Fruit fly (Drosophila melanogaster) whole organism, larva: Measurements from ENCODE around the gene CG2993.

ENCODE experiments used
- noc ChIP-seq: fragments of 200-800 bp; sonication (Bioruptor generic); optimal IDR thresholded peaks from 3 replicates; lab custom pipeline; 2019; ENCODE audit warnings: missing biosample characterization, mild to moderate bottlenecking, missing genetic modification characterization, moderate library complexity

CG2993 gene

DNA sequence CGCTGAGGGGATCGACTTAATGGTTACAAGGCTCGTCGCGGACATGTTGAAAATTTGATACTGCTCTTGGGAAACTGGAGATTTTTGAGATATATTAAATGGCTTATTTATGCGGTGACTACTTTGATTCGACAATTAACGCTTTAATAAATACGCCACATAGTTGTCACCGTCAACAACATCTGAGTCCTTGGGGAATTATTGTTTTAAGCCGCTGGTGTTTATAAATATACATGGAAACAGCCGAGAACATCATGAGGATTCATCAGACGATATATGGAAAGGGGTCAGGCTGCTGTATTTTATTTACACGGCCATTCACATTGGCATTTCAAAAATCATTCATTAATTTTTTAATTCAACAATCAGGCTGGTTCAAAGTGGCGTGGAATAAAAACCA, 38.2 kb downstream of the CG2993 start, which contains the start of gene CG11286:
Gene CG11286 (minus strand): TSS at position 101 of the 400 bp plus-strand sequence.
- no peak for TF ChIP-seq noc (tag; lab: Kevin White, UChicago)

DNA sequence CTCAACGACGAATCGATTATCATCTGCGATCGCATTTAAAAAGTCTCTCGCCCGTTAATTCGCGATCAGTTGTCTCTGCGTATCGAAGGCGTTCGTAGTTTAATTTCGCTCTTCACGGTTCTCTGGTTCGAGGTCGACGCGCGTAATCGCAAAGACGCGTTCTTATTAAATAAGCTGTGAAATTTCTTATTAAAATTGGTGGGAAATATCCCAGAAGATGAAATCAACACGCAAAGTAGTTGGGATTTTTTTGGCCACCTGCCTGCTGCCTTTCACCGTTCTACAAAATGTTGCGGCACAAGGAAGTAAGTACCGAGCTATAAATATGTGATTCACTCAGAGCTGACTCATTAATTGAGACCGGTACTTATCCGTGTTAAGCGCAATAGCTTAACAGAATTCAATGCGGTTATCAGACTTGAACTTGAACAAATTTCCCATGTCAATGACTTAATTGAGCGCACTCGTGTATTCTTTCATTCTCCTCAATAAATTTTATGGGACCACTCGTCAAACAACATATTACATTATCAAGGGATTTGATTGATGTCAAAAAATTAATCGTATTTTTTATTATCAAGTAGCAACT, 48.8 kb downstream of the CG2993 start:
- TF ChIP-seq noc (tag; lab: Kevin White, UChicago) = no peak

DNA sequence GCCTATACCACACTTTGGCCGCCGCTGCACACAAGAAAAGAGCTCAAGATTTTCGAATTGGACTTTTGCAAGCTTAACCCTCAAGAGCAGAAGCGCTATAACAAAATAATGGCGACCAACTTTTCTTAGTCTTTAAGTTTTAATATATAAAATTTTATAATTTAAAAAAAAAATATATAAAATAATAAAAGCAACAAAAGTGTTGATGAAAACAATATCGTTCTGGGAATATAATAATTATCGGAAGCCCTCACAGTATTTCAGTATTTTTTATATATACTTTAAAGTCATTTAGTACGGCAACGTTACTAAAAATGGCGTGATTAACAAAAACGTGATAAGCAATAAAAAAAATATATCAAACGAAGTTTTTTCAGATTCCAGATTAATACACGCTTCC, 50.3 kb downstream of the CG2993 start, which contains the start of gene Sp7:
Gene Sp7 (plus strand): TSS at position 301 of the 400 bp plus-strand sequence.
- no peak for TF ChIP-seq noc (tag; lab: Kevin White, UChicago)

DNA sequence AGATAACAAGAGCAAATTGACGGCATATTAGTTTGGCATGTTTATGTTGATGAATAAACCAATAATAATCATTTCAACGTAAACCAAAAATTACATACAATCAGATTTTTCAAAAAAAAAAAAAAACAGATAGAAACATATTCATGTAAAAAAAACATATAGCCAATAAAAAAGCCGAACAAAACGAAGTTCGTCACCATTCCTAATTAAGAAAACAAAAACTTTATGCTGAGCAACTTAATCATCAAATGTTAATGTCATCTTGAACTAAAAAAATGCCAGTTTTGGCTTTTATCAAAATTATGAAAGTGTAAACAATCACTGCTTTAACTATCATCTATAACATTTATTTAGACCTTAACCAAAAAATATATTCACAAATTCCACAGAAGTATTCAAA, 52.0 kb downstream of the CG2993 start, which contains the start of gene CG10919:
Gene CG10919 (plus strand): TSS at position 301 of the 400 bp plus-strand sequence.
- TF ChIP-seq noc (tag; lab: Kevin White, UChicago) = no peak
